Fruit fly (Drosophila melanogaster): Measurements from ENCODE around the gene CG2975.
A peak's percentile ranks its signal among the peaks of the same experiment; 100 is the strongest.

Gene CG2975

DNA sequence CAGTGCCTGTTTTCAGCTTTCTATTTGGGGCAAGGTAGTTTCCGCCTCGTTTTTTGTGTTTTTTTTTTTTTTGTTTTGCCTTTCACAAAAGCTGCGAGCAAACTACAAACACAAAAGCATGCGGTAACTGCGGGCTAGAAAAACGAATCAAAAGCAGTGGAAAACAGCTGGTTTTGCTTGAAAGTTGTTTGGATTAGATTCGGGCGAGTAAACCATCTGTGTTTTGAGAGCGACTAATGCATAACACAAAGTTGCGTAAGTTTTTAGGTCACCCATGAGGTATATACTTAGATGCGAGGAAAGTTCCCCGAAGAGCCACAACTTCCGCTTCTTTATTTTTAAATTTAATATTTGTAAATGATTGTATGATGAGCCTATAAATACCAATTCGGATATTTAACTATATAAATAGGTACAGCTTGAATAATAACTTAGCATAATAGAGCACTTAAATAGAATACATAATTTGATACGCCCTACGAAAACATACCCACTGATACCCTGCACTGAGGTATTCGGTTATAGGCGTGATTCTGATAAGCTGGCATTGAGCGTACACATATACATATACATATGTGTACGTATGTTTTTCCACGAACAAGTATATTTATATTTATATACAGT, 32.5 kb downstream of the CG2975 start (continued):
- TF ChIP-seq CG32767 (GFP tag; IDR thresholded peaks at IDR 0.05) (no peak), Dp (GFP tag; optimal IDR thresholded peaks at IDR 0.05) (no peak), ase (GFP tag; IDR thresholded peaks at IDR 0.05) (0 out of 3 replicates have a peak, but pooled peaks have one; percentile 17), CG13424 (tag; optimal IDR thresholded peaks at IDR 0.05) (peak; percentile 45), CG7271 (tag; optimal IDR thresholded peaks at IDR 0.05) (no peak), Opbp (GFP tag; IDR thresholded peaks at IDR 0.05; ENCODE audit: partially characterized antibody) (no peak), h (optimal IDR thresholded peaks at IDR 0.05) (no peak), CG12219 (GFP tag; optimal IDR thresholded peaks at IDR 0.05) (peak; percentile 15), crp (GFP tag; optimal IDR thresholded peaks at IDR 0.05) (peak in 1 of 2 experiments; percentile 34), Hsf (GFP tag; optimal IDR thresholded peaks at IDR 0.05) (peak; percentile 9), fd96Cb (tag; optimal IDR thresholded peaks at IDR 0.05) (peak; percentile 17), CkIIα-i1 (GFP tag; IDR thresholded peaks at IDR 0.05) (no peak), Rfx (GFP tag; IDR thresholded peaks at IDR 0.05) (peak; percentile 62), phol (tag; optimal IDR thresholded peaks at IDR 0.05) (peak; percentile 19), MESR4 (GFP tag; optimal IDR thresholded peaks at IDR 0.05) (no peak), H15 (GFP tag; IDR thresholded peaks at IDR 0.05) (no peak), nau (GFP tag; optimal IDR thresholded peaks at IDR 0.05) (peak; percentile 30), CG2875 (GFP tag; optimal IDR thresholded peaks at IDR 0.05) (peak; percentile 1), CG12659 (GFP tag; optimal IDR thresholded peaks at IDR 0.05) (peak; percentile 47), Max (GFP tag; optimal IDR thresholded peaks at IDR 0.05) (no peak), lab (GFP tag; optimal IDR thresholded peaks at IDR 0.05) (peak; percentile 59), z (GFP tag; IDR thresholded peaks at IDR 0.05) (no peak), bowl (GFP tag; IDR thresholded peaks at IDR 0.05) (0 out of 2 replicates have a peak, but pooled peaks have one; percentile 27), CG31388 (GFP tag; optimal IDR thresholded peaks at IDR 0.05) (no peak), HLHmδ (GFP tag; optimal IDR thresholded peaks at IDR 0.05) (no peak), CG7786 (GFP tag; optimal IDR thresholded peaks at IDR 0.05) (no peak), E2f2 (GFP tag; IDR thresholded peaks at IDR 0.05) (0 out of 2 replicates have a peak, but pooled peaks have one; percentile 9), cg (GFP tag; optimal IDR thresholded peaks at IDR 0.05) (peak; percentile 44), Sox102F (GFP tag; optimal IDR thresholded peaks at IDR 0.05) (no peak), CoRest (tag; optimal IDR thresholded peaks at IDR 0.05) (peak; percentile 55), Ptx1 (GFP tag; IDR thresholded peaks at IDR 0.05) (peak; percentile 66), zfh1 (GFP tag; IDR thresholded peaks at IDR 0.05) (no peak), so (GFP tag; IDR thresholded peaks at IDR 0.05) (0 out of 3 replicates have a peak, but pooled peaks have one; percentile 43), esg (GFP tag; conservative IDR thresholded peaks at IDR 0.05) (0 out of 2 replicates have a peak, but pooled peaks have one; percentile 17), CG34422 (GFP tag; IDR thresholded peaks at IDR 0.05) (peak; percentile 38; the same call in 1 of the 3 replicates), CG15011 (GFP tag; optimal IDR thresholded peaks at IDR 0.05) (no peak), sisA (GFP tag; IDR thresholded peaks at IDR 0.05) (peak; percentile 9; the same call in 1 of the 2 replicates), ci (GFP tag; IDR thresholded peaks at IDR 0.05) (0 out of 3 replicates have a peak, but pooled peaks have one; percentile 47), CG13287 (GFP tag; IDR thresholded peaks at IDR 0.05; ENCODE audit: partially characterized antibody) (0 out of 2 replicates have a peak, but pooled peaks have one; percentile 12), odd (GFP tag; optimal IDR thresholded peaks at IDR 0.05) (peak; percentile 16), Side (GFP tag; optimal IDR thresholded peaks at IDR 0.05) (no peak), sob (GFP tag; IDR thresholded peaks at IDR 0.05) (peak; percentile 51; the same call in 1 of the 2 replicates), Ssrp (tag; optimal IDR thresholded peaks at IDR 0.05) (peak; percentile 16), CG3281 (GFP tag; optimal IDR thresholded peaks at IDR 0.05) (peak; percentile 34), Nf-YC (tag; optimal IDR thresholded peaks at IDR 0.05) (peak; percentile 33), prd (optimal IDR thresholded peaks at IDR 0.05) (no peak), prd (GFP tag; IDR thresholded peaks at IDR 0.05) (peak; percentile 31; the same call in 1 of the 3 replicates), CG6175 (GFP tag; IDR thresholded peaks at IDR 0.05) (0 out of 3 replicates have a peak, but pooled peaks have one; percentile 4), CG9215 (GFP tag; IDR thresholded peaks at IDR 0.05) (no peak)

All from whole organism, embryonic.